Worm (Caenorhabditis elegans): Measurements from ENCODE around the gene C32B5.18.
"Not testable (repeated sequence)": the region's sequence is repeated elsewhere in the genome, so short reads cannot be mapped to it uniquely, and the experiment has no call there.

Gene C32B5.18

ce11 chrII:950374-950773 is 9.9 kb upstream of the C32B5.18 start:
- TF ChIP-seq unc-62 (GFP tag; optimal IDR thresholded peaks at IDR 0.05): no peak

- no peak for TF ChIP-seq unc-62 (GFP tag; optimal IDR thresholded peaks at IDR 0.05)
Observed at ce11 chrII:953052-953451, 7.3 kb upstream of the C32B5.18 start.

- not testable (repeated sequence) for TF ChIP-seq unc-62 (GFP tag; optimal IDR thresholded peaks at IDR 0.05)
Observed at ce11 chrII:954626-955025, 5.7 kb upstream of the C32B5.18 start, which contains the start of gene fbxc-7. Gene fbxc-7 (plus strand): TSS chrII:954926.

ce11 chrII:958618-959017 is 1.7 kb upstream of the C32B5.18 start, which contains the start of gene sdz-4:
Gene sdz-4 (plus strand): TSS chrII:958918.
- TF ChIP-seq unc-62 (GFP tag; optimal IDR thresholded peaks at IDR 0.05): no peak

- no peak for TF ChIP-seq unc-62 (GFP tag; optimal IDR thresholded peaks at IDR 0.05)
Observed at ce11 chrII:961961-962360, 1.6 kb downstream of the C32B5.18 start, which contains the start of gene C32B5.13. Gene C32B5.13 (minus strand): TSS chrII:962061.

ce11 chrII:966962-967361 is 6.6 kb downstream of the C32B5.18 start, which contains the start of gene fbxc-18:
Gene fbxc-18 (minus strand): TSS chrII:967062.
- not testable (repeated sequence) for TF ChIP-seq unc-62 (GFP tag; optimal IDR thresholded peaks at IDR 0.05)

- not testable (repeated sequence) for TF ChIP-seq unc-62 (GFP tag; optimal IDR thresholded peaks at IDR 0.05)
Observed at ce11 chrII:968106-968505, 7.8 kb downstream of the C32B5.18 start, which contains the start of gene C32B5.6. Gene C32B5.6 (plus strand): TSS chrII:968406.

ce11 chrII:972850-973249 is 12.5 kb downstream of the C32B5.18 start, which contains the start of gene C32B5.15:
Gene C32B5.15 (minus strand): TSS chrII:972950.
- no peak for TF ChIP-seq unc-62 (GFP tag; optimal IDR thresholded peaks at IDR 0.05)

ce11 chrII:973999-974398 is 13.7 kb downstream of the C32B5.18 start, which contains the start of gene fbxc-14:
Gene fbxc-14 (plus strand): TSS chrII:974299.
- no peak for TF ChIP-seq unc-62 (GFP tag; optimal IDR thresholded peaks at IDR 0.05)

ce11 chrII:979135-979534 is 18.8 kb downstream of the C32B5.18 start, which contains the start of the genes fbxc-17 and fbxc-15:
Gene fbxc-17 (minus strand): TSS chrII:979235.
Gene fbxc-15 (plus strand): TSS chrII:979423.
- TF ChIP-seq unc-62 (GFP tag; optimal IDR thresholded peaks at IDR 0.05): no peak

- TF ChIP-seq unc-62 (GFP tag; optimal IDR thresholded peaks at IDR 0.05): no peak
Observed at ce11 chrII:982842-983241, 22.5 kb downstream of the C32B5.18 start, which contains the start of gene srh-274. Gene srh-274 (plus strand): TSS chrII:983142.

- not testable (repeated sequence) for TF ChIP-seq unc-62 (GFP tag; optimal IDR thresholded peaks at IDR 0.05)
Observed at ce11 chrII:985703-986102, 25.4 kb downstream of the C32B5.18 start, which contains the start of gene fbxc-40. Gene fbxc-40 (plus strand): TSS chrII:986003.

ce11 chrII:988437-988836 is 28.1 kb downstream of the C32B5.18 start, which contains the start of gene fbxc-39:
Gene fbxc-39 (plus strand): TSS chrII:988737.
- no peak for TF ChIP-seq unc-62 (GFP tag; optimal IDR thresholded peaks at IDR 0.05)

ce11 chrII:991300-991699 is 31.0 kb downstream of the C32B5.18 start, which contains the start of gene fbxc-42:
Gene fbxc-42 (plus strand): TSS chrII:991600.
- TF ChIP-seq unc-62 (GFP tag; optimal IDR thresholded peaks at IDR 0.05): no peak

ce11 chrII:994231-994630 is 33.9 kb downstream of the C32B5.18 start, which contains the start of gene F45D11.7:
Gene F45D11.7 (plus strand): TSS chrII:994531.
- not testable (repeated sequence) for TF ChIP-seq unc-62 (GFP tag; optimal IDR thresholded peaks at IDR 0.05)

- not testable (repeated sequence) for TF ChIP-seq unc-62 (GFP tag; optimal IDR thresholded peaks at IDR 0.05)
Observed at ce11 chrII:996112-996511, 35.8 kb downstream of the C32B5.18 start, which contains the start of gene F45D11.11. Gene F45D11.11 (minus strand): TSS chrII:996212.

ce11 chrII:999493-999892 is 39.2 kb downstream of the C32B5.18 start, which contains the start of gene fbxb-29:
Gene fbxb-29 (minus strand): TSS chrII:999593.
- TF ChIP-seq unc-62 (GFP tag; optimal IDR thresholded peaks at IDR 0.05): no peak
